Fruit fly (Drosophila melanogaster) whole organism, embryonic: ENCODE measurements around the gene CG10700.
A peak's percentile ranks its signal among the peaks of the same experiment; 100 is the strongest.

Experiments used
- Awh ChIP-seq: fragments of 200-800 bp; sonication (Bioruptor generic); IDR thresholded peaks from 2 replicates; pipeline ENCODE4, ENCODE4 v1.3.6; 2022; ENCODE audit warnings: missing biosample characterization, missing genetic modification characterization
- C15 ChIP-seq: fragments of 200-800 bp; sonication (Bioruptor generic); IDR thresholded peaks from 3 replicates; pipeline ENCODE4 v1.3.6; 2022; ENCODE audit warnings: missing biosample characterization, missing genetic modification characterization
- CG11695 ChIP-seq: fragments of 200-800 bp; sonication (Bioruptor generic); IDR thresholded peaks from 3 replicates; pipeline ENCODE4 v1.3.6; 2022; ENCODE audit warnings: missing biosample characterization, missing genetic modification characterization
- CG11723 ChIP-seq: fragments of 200-800 bp; sonication (Bioruptor generic); optimal IDR thresholded peaks from 2 replicates; lab custom pipeline; 2017; ENCODE audit warnings: missing biosample characterization, mild to moderate bottlenecking, missing genetic modification characterization
- CG12391 ChIP-seq: fragments of 200-800 bp; sonication (Bioruptor generic); optimal IDR thresholded peaks from 3 replicates; lab custom pipeline; 2018; ENCODE audit warnings: missing biosample characterization, mild to moderate bottlenecking, missing genetic modification characterization, moderate library complexity
- CG14014 ChIP-seq: fragments of 200-800 bp; sonication (Bioruptor generic); IDR thresholded peaks from 2 replicates; pipeline ENCODE4 v1.3.6; 2022; ENCODE audit warnings: missing biosample characterization, missing genetic modification characterization
- CG14441 ChIP-seq: fragments of 200-800 bp; sonication (Bioruptor generic); IDR thresholded peaks from 2 replicates; pipeline ENCODE4 v1.3.6; 2022; ENCODE audit warnings: missing biosample characterization, missing genetic modification characterization
- CG15696 ChIP-seq: fragments of 200-800 bp; sonication (Bioruptor generic); optimal IDR thresholded peaks from 2 replicates; lab custom pipeline; 2019; ENCODE audit warnings: missing biosample characterization, mild to moderate bottlenecking, missing genetic modification characterization, moderate library complexity
- CG16863 ChIP-seq: fragments of 200-800 bp; sonication (Bioruptor generic); optimal IDR thresholded peaks from 3 replicates; lab custom pipeline; 2016; ENCODE audit warnings: missing biosample characterization, missing genetic modification characterization
- CG17328 ChIP-seq: fragments of 200-800 bp; sonication (Bioruptor generic); IDR thresholded peaks from 2 replicates; pipeline ENCODE4 v1.3.6; 2022; ENCODE audit warnings: missing biosample characterization, missing genetic modification characterization
- CG17612 ChIP-seq: fragments of 200-800 bp; sonication (Bioruptor generic); IDR thresholded peaks from 2 replicates; pipeline ENCODE4 v1.3.6; 2022; ENCODE audit warnings: missing biosample characterization, missing genetic modification characterization
- CG17802 ChIP-seq: fragments of 200-800 bp; sonication (Bioruptor generic); optimal IDR thresholded peaks from 2 replicates; lab custom pipeline; 2018; ENCODE audit warnings: missing biosample characterization, mild to moderate bottlenecking, missing genetic modification characterization, moderate library complexity
- CG3726 ChIP-seq: fragments of 200-800 bp; sonication (Bioruptor generic); IDR thresholded peaks from 3 replicates; pipeline ENCODE4, ENCODE4 v1.3.6; 2022; ENCODE audit warnings: missing biosample characterization, missing genetic modification characterization
- CG4360 ChIP-seq: fragments of 200-800 bp; sonication (Bioruptor generic); IDR thresholded peaks from 2 replicates; pipeline ENCODE4 v1.3.6; 2022; ENCODE audit warnings: missing biosample characterization, missing genetic modification characterization
- CG6254 ChIP-seq: fragments of 200-800 bp; sonication (Bioruptor generic); optimal IDR thresholded peaks from 3 replicates; lab custom pipeline; 2017; ENCODE audit warnings: mild to moderate bottlenecking, missing biosample characterization, missing genetic modification reagents, missing genetic modification characterization
- CG8478 ChIP-seq: fragments of >200 bp; optimal IDR thresholded peaks from 2 replicates; lab custom pipeline; 2018
- CG9215 ChIP-seq: fragments of 200-800 bp; sonication (Bioruptor generic); IDR thresholded peaks from 2 replicates; pipeline ENCODE4 v1.3.6; 2022; ENCODE audit warnings: missing biosample characterization, missing genetic modification characterization
- CG9797 ChIP-seq: fragments of 200-800 bp; sonication (Bioruptor generic); optimal IDR thresholded peaks from 3 replicates; lab custom pipeline; 2018; ENCODE audit warnings: missing biosample characterization, mild to moderate bottlenecking, missing genetic modification characterization
- Deaf1 ChIP-seq: fragments of 200-800 bp; optimal IDR thresholded peaks from 3 replicates; lab custom pipeline; 2019; ENCODE audit warnings: missing biosample characterization, mild to moderate bottlenecking, missing genetic modification characterization, moderate library complexity
- Doc3 ChIP-seq: fragments of 200-800 bp; sonication (Bioruptor generic); IDR thresholded peaks from 3 replicates; pipeline ENCODE4 v1.3.6; 2022; ENCODE audit warnings: missing biosample characterization, missing genetic modification characterization; ENCODE audit not compliant: partially characterized antibody
- Fer1 ChIP-seq: fragments of 200-800 bp; sonication (Bioruptor generic); optimal IDR thresholded peaks from 2 replicates; lab custom pipeline; 2017; ENCODE audit warnings: missing biosample characterization, mild to moderate bottlenecking, missing genetic modification characterization
- Med ChIP-seq: fragments of 200-800 bp; sonication (Bioruptor generic); peaks from one replicate; lab custom pipeline; 2016; ENCODE audit warnings: missing biosample characterization, missing genetic modification characterization, mild to moderate bottlenecking, inconsistent platforms, moderate library complexity
- Nf-YB ChIP-seq: fragments of 200-800 bp; sonication (Bioruptor generic); optimal IDR thresholded peaks from 3 replicates; lab custom pipeline; 2019; ENCODE audit warnings: missing biosample characterization, mild to moderate bottlenecking, missing genetic modification characterization, moderate library complexity
- Side ChIP-seq: fragments of 200-800 bp; sonication (Bioruptor generic); optimal IDR thresholded peaks from 2 replicates; lab custom pipeline; 2016; ENCODE audit warnings: missing biosample characterization, missing genetic modification characterization
- Sox102F ChIP-seq: fragments of 200-800 bp; sonication (Bioruptor generic); optimal IDR thresholded peaks from 2 replicates; lab custom pipeline; 2018; ENCODE audit warnings: missing biosample characterization, mild to moderate bottlenecking, missing genetic modification characterization, moderate library complexity
- Ssrp ChIP-seq: fragments of 200-800 bp; sonication (Bioruptor generic); optimal IDR thresholded peaks from 2 replicates; lab custom pipeline; 2018; ENCODE audit warnings: missing biosample characterization, mild to moderate bottlenecking, missing genetic modification characterization, moderate library complexity
- abd-A ChIP-seq: fragments of 200-800 bp; sonication (Bioruptor generic); optimal IDR thresholded peaks from 3 replicates; lab custom pipeline; 2019; ENCODE audit warnings: missing biosample characterization, mild to moderate bottlenecking, missing genetic modification characterization, moderate library complexity
- ap ChIP-seq: fragments of 200-800 bp; sonication (Bioruptor generic); IDR thresholded peaks from 2 replicates; pipeline ENCODE4 v1.3.6; 2022; ENCODE audit warnings: missing biosample characterization, missing genetic modification characterization
- ase ChIP-seq: fragments of 200-800 bp; sonication (Bioruptor generic); IDR thresholded peaks from 3 replicates; pipeline ENCODE4 v1.3.6; 2022; ENCODE audit warnings: missing biosample characterization, missing genetic modification characterization
- ash1 ChIP-seq: fragments of 200-800 bp; sonication (Bioruptor generic); optimal IDR thresholded peaks from 2 replicates; lab custom pipeline; 2018; ENCODE audit warnings: missing biosample characterization, mild to moderate bottlenecking, missing genetic modification characterization
- caup ChIP-seq: fragments of 200-800 bp; sonication (Bioruptor generic); optimal IDR thresholded peaks from 3 replicates; lab custom pipeline; 2017; ENCODE audit warnings: missing biosample characterization, mild to moderate bottlenecking, missing genetic modification characterization, moderate library complexity; ENCODE audit not compliant: severe bottlenecking
- disco-r ChIP-seq: fragments of 200-800 bp; sonication (Bioruptor generic); optimal IDR thresholded peaks from 2 replicates; lab custom pipeline; 2016; ENCODE audit warnings: missing biosample characterization, missing genetic modification characterization
- ems ChIP-seq: fragments of 200-800 bp; sonication (Bioruptor generic); optimal IDR thresholded peaks from 3 replicates; lab custom pipeline; 2016; ENCODE audit warnings: missing biosample characterization, missing genetic modification characterization
- esg ChIP-seq: fragments of 200-800 bp; sonication (Bioruptor generic); conservative IDR thresholded peaks from 2 replicates; pipeline ENCODE4 v1.3.6; 2022; ENCODE audit warnings: missing biosample characterization, missing genetic modification characterization
- gcm ChIP-seq: fragments of 200-800 bp; sonication (Bioruptor generic); optimal IDR thresholded peaks from 2 replicates; lab custom pipeline; 2019; ENCODE audit warnings: missing biosample characterization, mild to moderate bottlenecking, missing genetic modification characterization, moderate library complexity
- gsb ChIP-seq: fragments of 200-800 bp; sonication (Bioruptor generic); IDR thresholded peaks from 2 replicates; pipeline ENCODE4 v1.3.6; 2022; ENCODE audit warnings: missing biosample characterization, missing genetic modification characterization
- hb ChIP-seq: fragments of 200-800 bp; sonication (Bioruptor generic); IDR thresholded peaks from 3 replicates; pipeline ENCODE4 v1.3.6; 2022; ENCODE audit warnings: missing biosample characterization, missing genetic modification characterization; ENCODE audit not compliant: partially characterized antibody
- hkb ChIP-seq, 2 experiments: fragments of 200-800 bp in 1 of 2; fragments of >200 bp in 1 of 2; sonication (Bioruptor generic) in 1 of 2; IDR thresholded peaks in 1 of 2; optimal IDR thresholded peaks in 1 of 2; 2 replicates each; pipeline versions ENCODE4 v1.3.6 to Lab custom; 2017 to 2022; ENCODE audit warnings: missing biosample characterization in 1 of 2, missing genetic modification characterization in 1 of 2
- lilli ChIP-seq: fragments of 200-800 bp; sonication (Bioruptor generic); optimal IDR thresholded peaks from 3 replicates; lab custom pipeline; 2016; ENCODE audit warnings: missing biosample characterization, missing genetic modification characterization
- lola ChIP-seq, 3 experiments: fragments of >200 bp in 2 of 3; fragments of 200-800 bp in 1 of 3; sonication (Bioruptor generic) in 1 of 3; optimal IDR thresholded peaks; 2 replicates each; lab custom pipeline; 2017 to 2019; ENCODE audit warnings: missing biosample characterization in 3 of 3, missing genetic modification characterization in 3 of 3, mild to moderate bottlenecking in 1 of 3, moderate library complexity in 1 of 3
- otp ChIP-seq: fragments of 200-800 bp; sonication (Bioruptor generic); IDR thresholded peaks from 3 replicates; pipeline ENCODE4, ENCODE4 v1.3.6; 2022; ENCODE audit warnings: missing biosample characterization, missing genetic modification characterization
- peb ChIP-seq: fragments of 200-800 bp; sonication (Bioruptor generic); IDR thresholded peaks from 2 replicates; pipeline ENCODE4 v1.3.6; 2022; ENCODE audit warnings: missing biosample characterization, missing genetic modification characterization
- pfk ChIP-seq: fragments of 200-800 bp; sonication (Bioruptor generic); optimal IDR thresholded peaks from 2 replicates; lab custom pipeline; 2018; ENCODE audit warnings: missing biosample characterization, mild to moderate bottlenecking, missing genetic modification characterization, moderate library complexity
- rib ChIP-seq: fragments of 200-800 bp; sonication (Bioruptor generic); IDR thresholded peaks from 2 replicates; pipeline ENCODE4 v1.3.6; 2022; ENCODE audit warnings: missing biosample characterization, missing genetic modification characterization
- run ChIP-seq: fragments of 200-800 bp; sonication (Bioruptor generic); optimal IDR thresholded peaks from 3 replicates; lab custom pipeline; 2018; ENCODE audit warnings: missing biosample characterization, mild to moderate bottlenecking, missing genetic modification characterization
- sc ChIP-seq, 3 experiments: fragments of >200 bp in 2 of 3; fragments of 200-800 bp in 1 of 3; sonication (Bioruptor generic) in 1 of 3; optimal IDR thresholded peaks; 2 replicates in 2 of 3; 3 replicates in 1 of 3; lab custom pipeline; 2017; ENCODE audit warnings: mild to moderate bottlenecking in 1 of 3, missing biosample characterization in 1 of 3, missing genetic modification characterization in 1 of 3, missing genetic modification reagents in 1 of 3
- sr ChIP-seq: fragments of 200-800 bp; sonication (Bioruptor generic); IDR thresholded peaks from 3 replicates; pipeline ENCODE4 v1.3.6; 2022; ENCODE audit warnings: missing biosample characterization, missing genetic modification characterization
- trem ChIP-seq: fragments of 200-800 bp; optimal IDR thresholded peaks from 3 replicates; lab custom pipeline; 2019; ENCODE audit warnings: missing biosample characterization, mild to moderate bottlenecking, missing genetic modification characterization, moderate library complexity
- ttk ChIP-seq: fragments of 200-800 bp; sonication (Bioruptor generic); IDR thresholded peaks from 2 replicates; pipeline ENCODE4 v2.1.2; 2022; ENCODE audit warnings: missing biosample characterization, missing genetic modification characterization
- unpg ChIP-seq: fragments of 200-800 bp; sonication (Bioruptor generic); optimal IDR thresholded peaks from 3 replicates; lab custom pipeline; 2018; ENCODE audit warnings: missing biosample characterization, mild to moderate bottlenecking, missing genetic modification characterization, moderate library complexity
- zfh1 ChIP-seq: fragments of 200-800 bp; sonication (Bioruptor generic); IDR thresholded peaks from 3 replicates; pipeline ENCODE4 v1.3.6; 2022; ENCODE audit warnings: missing biosample characterization, missing genetic modification characterization

The CG10700 gene

dm6 chr2L:19083320-19083764 lies 4.5 kb upstream of the CG10700 start (continued):
- TF ChIP-seq Fer1 (GFP tag; lab: Kevin White, UChicago) = no peak
- no peak for TF ChIP-seq Sox102F (GFP tag; lab: Kevin White, UChicago)
- no peak for TF ChIP-seq ttk (GFP tag; lab: Robert Waterston, UW)
- no peak for TF ChIP-seq CG9797
- no peak for TF ChIP-seq trem
- no peak for TF ChIP-seq CG16863 (GFP tag; lab: Kevin White, UChicago)
- TF ChIP-seq CG14441 (GFP tag; lab: Robert Waterston, UW) = no peak
- TF ChIP-seq hb = no peak
- no peak for TF ChIP-seq lilli (GFP tag; lab: Kevin White, UChicago)
- TF ChIP-seq otp (GFP tag; lab: Robert Waterston, UW) = no peak
- TF ChIP-seq Ssrp (tag; lab: Kevin White, UChicago) = no peak
- no peak for TF ChIP-seq gsb (GFP tag; lab: Robert Waterston, UW)
- no peak for TF ChIP-seq lola (GFP tag; optimal IDR thresholded peaks at IDR 0.05; lab: Kevin White, UChicago)
- no peak for TF ChIP-seq Awh
- no peak for TF ChIP-seq CG17612 (GFP tag; lab: Robert Waterston, UW)
- no peak for TF ChIP-seq rib
- no peak for TF ChIP-seq run (tag; lab: Kevin White, UChicago)
- TF ChIP-seq peb = no peak
- TF ChIP-seq CG15696 (tag; lab: Kevin White, UChicago) = no peak
- no peak for TF ChIP-seq C15 (GFP tag; lab: Robert Waterston, UW)
- TF ChIP-seq zfh1 = no peak
- peak; percentile 25 for TF ChIP-seq Med (GFP tag; lab: Kevin White, UChicago)
- TF ChIP-seq sc (optimal IDR thresholded peaks at IDR 0.05; lab: Kevin White, UChicago) = no peak
- TF ChIP-seq sc (GFP tag; optimal IDR thresholded peaks at IDR 0.05; lab: Kevin White, UChicago) = no peak
- no peak for TF ChIP-seq Side (GFP tag; lab: Kevin White, UChicago)
- no peak for TF ChIP-seq ase (GFP tag; lab: Robert Waterston, UW)
- no peak for TF ChIP-seq CG11723 (GFP tag; lab: Kevin White, UChicago)
- no peak for TF ChIP-seq unpg (GFP tag; lab: Kevin White, UChicago)
- TF ChIP-seq CG6254 (GFP tag; lab: Kevin White, UChicago) = peak; percentile 98
- TF ChIP-seq esg (GFP tag; lab: Robert Waterston, UW) = no peak
- TF ChIP-seq CG9215 (GFP tag; lab: Robert Waterston, UW) = no peak
- no peak for TF ChIP-seq caup (GFP tag; lab: Kevin White, UChicago)
- TF ChIP-seq CG12391 (tag; lab: Kevin White, UChicago) = no peak
- no peak for TF ChIP-seq ash1 (GFP tag; lab: Kevin White, UChicago)
- TF ChIP-seq ap (GFP tag; lab: Robert Waterston, UW) = no peak
- no peak for TF ChIP-seq gcm
- no peak for TF ChIP-seq ems
- no peak for TF ChIP-seq CG11695 (GFP tag; lab: Robert Waterston, UW)
- TF ChIP-seq sr (GFP tag; lab: Robert Waterston, UW) = no peak
- TF ChIP-seq abd-A = peak; percentile 1
- no peak for TF ChIP-seq CG17802 (tag; lab: Kevin White, UChicago)
- no peak for TF ChIP-seq CG17328 (GFP tag; lab: Robert Waterston, UW)
- TF ChIP-seq CG4360 (GFP tag; lab: Robert Waterston, UW) = peak; percentile 89
- TF ChIP-seq CG14014 (GFP tag; lab: Robert Waterston, UW) = no peak
- no peak for TF ChIP-seq hkb (optimal IDR thresholded peaks at IDR 0.05; lab: Kevin White, UChicago)
- no peak for TF ChIP-seq hkb (GFP tag; IDR thresholded peaks at IDR 0.05; lab: Robert Waterston, UW)
- TF ChIP-seq disco-r = no peak
- TF ChIP-seq Doc3 (GFP tag; lab: Robert Waterston, UW) = no peak
- peak; percentile 78 for TF ChIP-seq Deaf1
- TF ChIP-seq CG8478 (lab: Kevin White, UChicago) = no peak
- TF ChIP-seq CG3726 (GFP tag; lab: Robert Waterston, UW) = no peak
- no peak for TF ChIP-seq pfk (GFP tag; lab: Kevin White, UChicago)
- TF ChIP-seq Nf-YB = peak; percentile 93
